Worm (Caenorhabditis elegans) whole organism, mixed stage, embryonic: ENCODE measurements around the gene F55A11.8.

Experiments used
- ceh-39 ChIP-seq: fragments of 150-350 bp; optimal IDR thresholded peaks from 2 replicates; lab custom pipeline; 2014; ENCODE audit warnings: missing biosample characterization, missing genetic modification characterization
- cnd-1 ChIP-seq: fragments of 200-800 bp; sonication (Bioruptor generic); optimal IDR thresholded peaks from 2 replicates; lab custom pipeline; 2018; ENCODE audit warnings: mild to moderate bottlenecking, missing genetic modification characterization, missing compliant biosample characterization
- lin-13 ChIP-seq: fragments of 150-350 bp; optimal IDR thresholded peaks from 2 replicates; lab custom pipeline; 2014; ENCODE audit warnings: missing biosample characterization, missing genetic modification characterization
- nhr-76 ChIP-seq: sonication (generic microtip); optimal IDR thresholded peaks from 2 replicates; lab custom pipeline; 2017; ENCODE audit warnings: missing biosample characterization, missing genetic modification characterization
- pha-4 ChIP-seq: fragments of 150-350 bp; optimal IDR thresholded peaks from 2 replicates; lab custom pipeline; 2018; ENCODE audit warnings: missing biosample characterization, missing genetic modification reagents, missing genetic modification characterization
- sem-2 ChIP-seq: fragments of 200-800 bp; sonication (Bioruptor generic); optimal IDR thresholded peaks from 2 replicates; lab custom pipeline; 2018; ENCODE audit warnings: mild to moderate bottlenecking, missing genetic modification characterization, missing compliant biosample characterization
- snpc-4 ChIP-seq: fragments of 150-350 bp; optimal IDR thresholded peaks from 2 replicates; lab custom pipeline; 2014; ENCODE audit warnings: missing biosample characterization, missing genetic modification characterization
- ztf-11 ChIP-seq: fragments of 150-350 bp; optimal IDR thresholded peaks from 2 replicates; lab custom pipeline; 2014; ENCODE audit warnings: missing biosample characterization, missing genetic modification characterization

DNA sequence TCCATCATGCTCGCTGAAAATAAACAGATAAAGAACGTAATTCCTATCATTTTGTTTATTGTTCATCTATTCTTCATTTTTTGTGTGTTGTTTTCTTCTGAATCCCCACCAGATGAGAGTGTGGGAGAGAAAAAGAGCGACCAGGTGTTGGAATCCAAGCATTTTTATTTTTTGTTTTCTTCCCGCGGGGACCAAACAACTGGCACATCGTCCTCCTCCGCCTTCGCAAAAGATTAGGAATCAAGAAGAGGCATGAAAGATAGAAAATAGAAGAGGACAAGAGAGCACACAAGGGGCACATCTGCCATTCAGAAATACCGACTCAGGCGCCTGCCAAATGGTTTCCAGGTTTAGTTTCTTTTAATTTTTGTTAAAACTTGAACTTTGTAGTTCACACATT is 48.1 kb downstream of the F55A11.8 start, which contains the start of gene R13H4.2:
- TF ChIP-seq nhr-76 (tag; lab: Kevin White, UChicago) (no peak), ztf-11 (tag; lab: Kevin White, UChicago) (no peak), cnd-1 (tag; lab: Kevin White, UChicago) (no peak), ceh-39 (no peak), pha-4 (tag; lab: Kevin White, UChicago) (no peak), lin-13 (no peak), sem-2 (GFP tag; lab: Kevin White, UChicago) (no peak), snpc-4 (tag; lab: Kevin White, UChicago) (no peak)
